Fruit fly (Drosophila melanogaster) whole organism, prepupa: Measurements from ENCODE around the gene lwr.

ENCODE experiments used
- CG6854 ChIP-seq: fragments of 200-800 bp; sonication (Bioruptor generic); optimal IDR thresholded peaks from 2 replicates; lab custom pipeline; 2017; ENCODE audit warnings: missing biosample characterization, mild to moderate bottlenecking, missing genetic modification characterization
- CG8319 ChIP-seq: fragments of 200-800 bp; sonication (Bioruptor generic); optimal IDR thresholded peaks from 3 replicates; lab custom pipeline; 2016; ENCODE audit warnings: missing biosample characterization, missing genetic modification characterization
- Hr39 ChIP-seq: fragments of 200-800 bp; sonication (Bioruptor generic); optimal IDR thresholded peaks from 2 replicates; lab custom pipeline; 2016; ENCODE audit warnings: missing biosample characterization, missing genetic modification characterization
- cyc ChIP-seq: fragments of 200-800 bp; sonication (Bioruptor generic); optimal IDR thresholded peaks from 3 replicates; lab custom pipeline; 2016; ENCODE audit warnings: missing biosample characterization, missing genetic modification characterization
- pdm3 ChIP-seq: fragments of 200-800 bp; sonication (Bioruptor generic); optimal IDR thresholded peaks from 3 replicates; lab custom pipeline; 2016; ENCODE audit warnings: missing biosample characterization, missing genetic modification characterization

DNA sequence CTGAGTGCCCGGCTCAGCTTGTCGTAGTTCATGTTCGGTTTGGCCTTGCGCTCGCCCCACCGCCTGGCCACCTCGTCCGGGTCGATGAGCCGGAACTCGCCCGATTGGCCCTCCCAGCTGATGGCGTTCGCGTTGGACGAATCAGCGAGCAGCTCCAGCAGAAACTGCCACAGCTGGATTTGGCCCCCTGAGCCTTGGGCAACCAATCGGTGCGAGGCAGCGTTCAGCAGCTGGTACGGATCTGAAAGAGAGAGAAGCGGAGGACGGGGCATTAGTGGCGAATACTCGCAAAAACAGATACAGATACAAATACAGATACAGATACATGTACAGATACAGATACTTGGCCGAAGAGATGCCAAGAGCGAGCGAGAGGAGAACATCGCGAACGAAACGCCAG is 5.6 kb upstream of the lwr start:
- TF ChIP-seq Hr39 (GFP tag; lab: Kevin White, UChicago) (no peak), CG8319 (GFP tag; lab: Kevin White, UChicago) (no peak), CG6854 (no peak), pdm3 (no peak), cyc (GFP tag; lab: Kevin White, UChicago) (no peak)
